Fruit fly (Drosophila melanogaster): ENCODE measurements around the gene CG31106.

Gene CG31106

dm6 chr3R:25168259-25168972 lies 47.7 kb upstream of the CG31106 start (continued):
- TF ChIP-seq Sry-β (GFP tag; optimal IDR thresholded peaks at IDR 0.05): no peak
- TF ChIP-seq CG7786 (GFP tag; optimal IDR thresholded peaks at IDR 0.05): peak; percentile 15
- TF ChIP-seq maf-S (GFP tag; optimal IDR thresholded peaks at IDR 0.05): peak; percentile 8
- TF ChIP-seq CG4424 (GFP tag; optimal IDR thresholded peaks at IDR 0.05): peak; percentile 38
- no peak for TF ChIP-seq CG17912 (GFP tag; optimal IDR thresholded peaks at IDR 0.05)
- peak; percentile 26 for TF ChIP-seq CG12219 (GFP tag; optimal IDR thresholded peaks at IDR 0.05)
- TF ChIP-seq Ets97D (GFP tag; optimal IDR thresholded peaks at IDR 0.05): no peak
- TF ChIP-seq CG3281 (GFP tag; optimal IDR thresholded peaks at IDR 0.05): peak; percentile 52
- TF ChIP-seq CG13775 (GFP tag; optimal IDR thresholded peaks at IDR 0.05): peak; percentile 43
- TF ChIP-seq Abd-B (GFP tag; optimal IDR thresholded peaks at IDR 0.05): no peak
- peak; percentile 54 for TF ChIP-seq phol (tag; optimal IDR thresholded peaks at IDR 0.05)
- peak; percentile 69 for TF ChIP-seq CG18599 (GFP tag; optimal IDR thresholded peaks at IDR 0.05)
- peak; percentile 45 for TF ChIP-seq HLH54F (GFP tag; optimal IDR thresholded peaks at IDR 0.05)
- no peak for TF ChIP-seq peb (GFP tag; IDR thresholded peaks at IDR 0.05)
- TF ChIP-seq her (GFP tag; optimal IDR thresholded peaks at IDR 0.05): no peak
- TF ChIP-seq CG11247 (GFP tag; IDR thresholded peaks at IDR 0.05): no peak
- peak; percentile 25 for TF ChIP-seq tap (tag; optimal IDR thresholded peaks at IDR 0.05)
- peak; percentile 43 for TF ChIP-seq bcd (GFP tag; optimal IDR thresholded peaks at IDR 0.05)
- TF ChIP-seq D19B (GFP tag; optimal IDR thresholded peaks at IDR 0.05): no peak
- no peak for TF ChIP-seq Hmx (GFP tag; optimal IDR thresholded peaks at IDR 0.05)
- TF ChIP-seq emc (GFP tag; optimal IDR thresholded peaks at IDR 0.05): no peak
- TF ChIP-seq eyg (GFP tag; optimal IDR thresholded peaks at IDR 0.05): no peak
- TF ChIP-seq CG8290 (GFP tag; optimal IDR thresholded peaks at IDR 0.05): no peak
- peak in 1 of 2 experiments; percentile 29 for TF ChIP-seq CG8290 (tag; optimal IDR thresholded peaks at IDR 0.05)
- no peak for TF ChIP-seq Nf-YA (GFP tag; IDR thresholded peaks at IDR 0.05)
- TF ChIP-seq CG14014 (GFP tag; IDR thresholded peaks at IDR 0.05): no peak; the same call in 1 of the 2 replicates
- TF ChIP-seq CG9797 (GFP tag; optimal IDR thresholded peaks at IDR 0.05): no peak
- TF ChIP-seq CG14710 (tag; optimal IDR thresholded peaks at IDR 0.05): peak; percentile 30
- 0 out of 3 replicates have a peak, but pooled peaks have one; percentile 29 for TF ChIP-seq CG11093 (GFP tag; IDR thresholded peaks at IDR 0.05)
- no peak for TF ChIP-seq Tbp (GFP tag; optimal IDR thresholded peaks at IDR 0.05)
- no peak for TF ChIP-seq ATbp (GFP tag; optimal IDR thresholded peaks at IDR 0.05)
- peak; percentile 70 for TF ChIP-seq nerfin-1 (tag; optimal IDR thresholded peaks at IDR 0.05)
- TF ChIP-seq CG1024 (GFP tag; IDR thresholded peaks at IDR 0.05): no peak
- TF ChIP-seq Atf-2 (GFP tag; optimal IDR thresholded peaks at IDR 0.05): peak; percentile 19
- TF ChIP-seq CG9876 (GFP tag; optimal IDR thresholded peaks at IDR 0.05): no peak
- no peak for TF ChIP-seq tll (GFP tag; optimal IDR thresholded peaks at IDR 0.05)
- no peak for TF ChIP-seq Dref (GFP tag; IDR thresholded peaks at IDR 0.05)
- peak; percentile 22 for TF ChIP-seq tin (GFP tag; optimal IDR thresholded peaks at IDR 0.05)

dm6 chr3R:25172353-25172752 lies 43.7 kb upstream of the CG31106 start:
- peak; percentile 94 for TF ChIP-seq cad (GFP tag; optimal IDR thresholded peaks at IDR 0.05)
- no peak for TF ChIP-seq CG13624 (GFP tag; optimal IDR thresholded peaks at IDR 0.05)
- TF ChIP-seq tll (GFP tag; optimal IDR thresholded peaks at IDR 0.05): peak in 1 of 2 experiments; percentile 70
- no peak for TF ChIP-seq Sox102F (GFP tag; optimal IDR thresholded peaks at IDR 0.05)
- TF ChIP-seq CG17361 (GFP tag; IDR thresholded peaks at IDR 0.05): no peak
- TF ChIP-seq fd102C (GFP tag; optimal IDR thresholded peaks at IDR 0.05): peak; percentile 2
- peak; percentile 66 for TF ChIP-seq zen (tag; optimal IDR thresholded peaks at IDR 0.05)

Data from whole organism, embryonic.